Worm (Caenorhabditis elegans) whole organism, L4 larva: ENCODE measurements around the gene cest-13.
A peak's percentile ranks its signal among the peaks of the same experiment; 100 is the strongest.

Experiments
- F10B5.3 ChIP-seq: sonication (generic microtip); optimal IDR thresholded peaks from 2 replicates; lab custom pipeline; 2016; ENCODE audit warnings: mild to moderate bottlenecking, missing genetic modification characterization, missing compliant biosample characterization
- F44E2.7 ChIP-seq: fragments of 200-800 bp; sonication (Bioruptor generic); IDR thresholded peaks from 2 replicates; pipeline ENCODE4 v2.1.2; 2022; ENCODE audit warnings: missing genetic modification characterization, missing compliant biosample characterization
- Y5F2A.4 ChIP-seq: fragments of 200-800 bp; sonication (Bioruptor generic); optimal IDR thresholded peaks from 2 replicates; lab custom pipeline; 2018; ENCODE audit warnings: mild to moderate bottlenecking, missing genetic modification characterization, missing compliant biosample characterization
- ZK337.2 ChIP-seq: fragments of 200-800 bp; sonication (Bioruptor generic); IDR thresholded peaks from 2 replicates; pipeline ENCODE4 v1.3.6; 2022; ENCODE audit warnings: missing genetic modification reagents, missing genetic modification characterization, missing compliant biosample characterization
- aha-1 ChIP-seq: fragments of 150-350 bp; peaks from one replicate; lab custom pipeline; 2014; ENCODE audit warnings: missing biosample characterization, missing genetic modification characterization
- aly-2 ChIP-seq: sonication (generic microtip); optimal IDR thresholded peaks from 2 replicates; lab custom pipeline; 2018; ENCODE audit warnings: missing biosample characterization, missing genetic modification characterization
- ama-1 ChIP-seq: fragments of 150-350 bp; optimal IDR thresholded peaks from 2 replicates; lab custom pipeline; 2014; ENCODE audit warnings: inconsistent platforms, mixed read lengths
- attf-4 ChIP-seq: sonication (generic microtip); optimal IDR thresholded peaks from 3 replicates; lab custom pipeline; 2017; ENCODE audit warnings: missing biosample characterization, missing genetic modification characterization
- ceh-62 ChIP-seq: sonication (generic microtip); optimal IDR thresholded peaks from 2 replicates; lab custom pipeline; 2017; ENCODE audit warnings: missing biosample characterization, missing genetic modification characterization
- ceh-82 ChIP-seq: sonication (generic microtip); optimal IDR thresholded peaks from 2 replicates; lab custom pipeline; 2017; ENCODE audit warnings: missing biosample characterization, missing genetic modification characterization
- cey-2 ChIP-seq: sonication (generic microtip); optimal IDR thresholded peaks from 3 replicates; lab custom pipeline; 2017; ENCODE audit warnings: missing genetic modification characterization, mild to moderate bottlenecking, missing compliant biosample characterization, antibody characterized with exemption, borderline replicate concordance; ENCODE audit not compliant: insufficient read depth
- daf-16 ChIP-seq, 3 experiments: sonication (generic microtip); optimal IDR thresholded peaks; 2 replicates each; lab custom pipeline; 2016 to 2017; ENCODE audit warnings: missing genetic modification characterization in 3 of 3, missing genetic modification reagents in 3 of 3, mild to moderate bottlenecking in 2 of 3, missing compliant biosample characterization in 2 of 3, missing biosample characterization in 1 of 3, moderate library complexity in 1 of 3
- daf-19 ChIP-seq: fragments of 200-800 bp; sonication (Bioruptor generic); conservative IDR thresholded peaks from 2 replicates; pipeline ENCODE4 v1.3.6; 2022; ENCODE audit warnings: missing genetic modification characterization, missing compliant biosample characterization
- dve-1 ChIP-seq: sonication (generic microtip); optimal IDR thresholded peaks from 2 replicates; lab custom pipeline; 2017; ENCODE audit warnings: antibody characterized with exemption, mild to moderate bottlenecking, missing genetic modification characterization, missing compliant biosample characterization; ENCODE audit not compliant: insufficient read depth
- gei-8 ChIP-seq: fragments of 200-800 bp; sonication (Bioruptor generic); optimal IDR thresholded peaks from 2 replicates; lab custom pipeline; 2018; ENCODE audit warnings: mild to moderate bottlenecking, missing genetic modification characterization, missing compliant biosample characterization
- hif-1 ChIP-seq, 2 experiments: sonication (generic microtip); optimal IDR thresholded peaks; 2 replicates each; lab custom pipeline; 2016 to 2017; ENCODE audit warnings: missing compliant biosample characterization in 2 of 2, missing genetic modification characterization in 2 of 2, missing genetic modification reagents in 2 of 2, missing genotype in 2 of 2, mild to moderate bottlenecking in 1 of 2
- hlh-11 ChIP-seq: fragments of 200-800 bp; sonication (Bioruptor generic); optimal IDR thresholded peaks from 2 replicates; lab custom pipeline; 2018; ENCODE audit warnings: mild to moderate bottlenecking, missing genetic modification characterization, missing compliant biosample characterization
- hlh-30 ChIP-seq: sonication (generic microtip); optimal IDR thresholded peaks from 2 replicates; lab custom pipeline; 2017; ENCODE audit warnings: antibody characterized with exemption, mild to moderate bottlenecking, missing genetic modification characterization, missing compliant biosample characterization; ENCODE audit not compliant: insufficient read depth
- hmg-1.1 ChIP-seq: fragments of 200-800 bp; sonication (Bioruptor generic); IDR thresholded peaks from 2 replicates; pipeline ENCODE4 v1.3.6; 2022; ENCODE audit warnings: missing genetic modification reagents, missing genetic modification characterization, missing compliant biosample characterization
- lim-7 ChIP-seq: fragments of 200-800 bp; sonication (Bioruptor generic); IDR thresholded peaks from 2 replicates; pipeline ENCODE4 v1.3.6; 2022; ENCODE audit warnings: missing genetic modification characterization, missing compliant biosample characterization
- lin-1 ChIP-seq: fragments of 200-800 bp; sonication (Bioruptor generic); IDR thresholded peaks from 2 replicates; pipeline ENCODE4 v1.3.6; 2022; ENCODE audit warnings: missing genetic modification reagents, missing genetic modification characterization, missing compliant biosample characterization
- lin-13 ChIP-seq: fragments of 150-350 bp; optimal IDR thresholded peaks from 2 replicates; lab custom pipeline; 2014; ENCODE audit warnings: missing biosample characterization, missing genetic modification reagents, missing genetic modification characterization
- lin-15B ChIP-seq: fragments of 150-350 bp; sonication (generic microtip); optimal IDR thresholded peaks from 3 replicates; lab custom pipeline; 2014; ENCODE audit warnings: missing biosample characterization, missing genetic modification characterization
- lin-29 ChIP-seq: fragments of 200-800 bp; sonication (Bioruptor generic); IDR thresholded peaks from 2 replicates; pipeline ENCODE4 v1.3.6; 2022; ENCODE audit warnings: missing genetic modification reagents, missing genetic modification characterization, missing compliant biosample characterization
- madf-5 ChIP-seq, 2 experiments: fragments of 200-800 bp; sonication (Bioruptor generic); IDR thresholded peaks; 2 replicates each; pipeline ENCODE4 v1.3.6; 2022; ENCODE audit warnings: missing compliant biosample characterization in 2 of 2, missing genetic modification characterization in 2 of 2
- mdl-1 ChIP-seq, 2 experiments: fragments of 150-350 bp in 1 of 2; sonication (generic microtip) in 1 of 2; optimal IDR thresholded peaks; 2 replicates each; lab custom pipeline; 2014 to 2017; ENCODE audit warnings: missing biosample characterization in 2 of 2, missing genetic modification characterization in 2 of 2
- mdt-29 ChIP-seq: fragments of 200-800 bp; sonication (Bioruptor generic); IDR thresholded peaks from 2 replicates; pipeline ENCODE4 v1.3.6; 2022; ENCODE audit warnings: missing genetic modification reagents, missing genetic modification characterization, missing compliant biosample characterization
- mep-1 ChIP-seq: fragments of 150-350 bp; sonication (generic microtip); optimal IDR thresholded peaks from 3 replicates; lab custom pipeline; 2014; ENCODE audit warnings: missing biosample characterization, missing genetic modification characterization
- mxl-2 ChIP-seq: fragments of 200-800 bp; sonication (Bioruptor generic); conservative IDR thresholded peaks from 2 replicates; pipeline ENCODE4 v1.3.6; 2022; ENCODE audit warnings: missing genetic modification reagents, missing genetic modification characterization, missing compliant biosample characterization
- mxl-3 ChIP-seq: fragments of 200-800 bp; sonication (Bioruptor generic); optimal IDR thresholded peaks from 2 replicates; lab custom pipeline; 2018; ENCODE audit warnings: mild to moderate bottlenecking, missing genetic modification characterization, missing compliant biosample characterization
- nhr-102 ChIP-seq: sonication (generic microtip); optimal IDR thresholded peaks from 2 replicates; lab custom pipeline; 2016; ENCODE audit warnings: mild to moderate bottlenecking, missing genetic modification characterization, moderate library complexity, missing compliant biosample characterization
- nhr-237 ChIP-seq: sonication (generic microtip); optimal IDR thresholded peaks from 2 replicates; lab custom pipeline; 2017; ENCODE audit warnings: missing biosample characterization, missing genetic modification characterization
- nhr-25 ChIP-seq: sonication (generic microtip); optimal IDR thresholded peaks from 2 replicates; lab custom pipeline; 2017; ENCODE audit warnings: missing genetic modification characterization, mild to moderate bottlenecking, missing compliant biosample characterization, antibody characterized with exemption, moderate library complexity, borderline replicate concordance; ENCODE audit not compliant: insufficient read depth
- nhr-41 ChIP-seq: fragments of 200-800 bp; sonication (Bioruptor generic); IDR thresholded peaks from 2 replicates; pipeline ENCODE4 v1.3.6; 2022; ENCODE audit warnings: missing genetic modification reagents, missing genetic modification characterization, missing compliant biosample characterization
- nhr-48 ChIP-seq: sonication (generic microtip); optimal IDR thresholded peaks from 2 replicates; lab custom pipeline; 2016; ENCODE audit warnings: mild to moderate bottlenecking, missing genetic modification characterization, missing compliant biosample characterization
- nhr-6 ChIP-seq: fragments of 150-350 bp; optimal IDR thresholded peaks from 2 replicates; lab custom pipeline; 2014; ENCODE audit warnings: missing biosample characterization, missing genetic modification characterization
- php-3 ChIP-seq: fragments of 200-800 bp; sonication (Bioruptor generic); IDR thresholded peaks from 2 replicates; pipeline ENCODE4 v1.3.6; 2022; ENCODE audit warnings: missing genetic modification reagents, missing genetic modification characterization, missing compliant biosample characterization
- pqm-1 ChIP-seq: sonication (generic microtip); optimal IDR thresholded peaks from 2 replicates; lab custom pipeline; 2017; ENCODE audit warnings: missing biosample characterization, missing genetic modification characterization
- skn-1 ChIP-seq: fragments of 150-350 bp; optimal IDR thresholded peaks from 2 replicates; lab custom pipeline; 2014; ENCODE audit warnings: missing biosample characterization, missing genetic modification characterization
- snpc-1.2 ChIP-seq: fragments of 200-800 bp; sonication (Bioruptor generic); IDR thresholded peaks from 2 replicates; pipeline ENCODE4 v1.3.6; 2022; ENCODE audit warnings: missing genetic modification reagents, missing genetic modification characterization, missing compliant biosample characterization
- snpc-4 ChIP-seq: fragments of 150-350 bp; optimal IDR thresholded peaks from 2 replicates; lab custom pipeline; 2014; ENCODE audit warnings: missing biosample characterization, missing genetic modification characterization
- spr-1 ChIP-seq: sonication (generic microtip); optimal IDR thresholded peaks from 2 replicates; lab custom pipeline; 2016; ENCODE audit warnings: mild to moderate bottlenecking, missing genetic modification characterization, missing compliant biosample characterization
- spr-3 ChIP-seq: fragments of 200-800 bp; sonication (Bioruptor generic); optimal IDR thresholded peaks from 2 replicates; lab custom pipeline; 2018; ENCODE audit warnings: mild to moderate bottlenecking, missing genetic modification characterization, missing compliant biosample characterization
- tag-97 ChIP-seq: fragments of 200-800 bp; sonication (Bioruptor generic); IDR thresholded peaks from 2 replicates; pipeline ENCODE4 v1.3.6; 2022; ENCODE audit warnings: missing genetic modification characterization, missing compliant biosample characterization
- tra-1 ChIP-seq: fragments of 200-800 bp; sonication (Bioruptor generic); IDR thresholded peaks from 2 replicates; pipeline ENCODE4 v1.3.6; 2022; ENCODE audit warnings: missing genetic modification reagents, missing genetic modification characterization, missing compliant biosample characterization
- unc-62 ChIP-seq, 3 experiments: fragments of 150-350 bp in 1 of 3; sonication (generic microtip); optimal IDR thresholded peaks in 2 of 3; peaks in 1 of 3; 1 replicate in 1 of 3; 2 replicates in 2 of 3; lab custom pipeline; 2014 to 2017; ENCODE audit warnings: missing biosample characterization in 3 of 3, missing genetic modification characterization in 3 of 3, missing genetic modification reagents in 3 of 3, missing genotype in 1 of 3
- zfp-2 ChIP-seq: sonication (generic microtip); optimal IDR thresholded peaks from 2 replicates; lab custom pipeline; 2016; ENCODE audit warnings: mild to moderate bottlenecking, missing genetic modification characterization, missing compliant biosample characterization
- zfp-3 ChIP-seq: fragments of 200-800 bp; sonication (Bioruptor generic); conservative IDR thresholded peaks from 2 replicates; pipeline ENCODE4 v1.3.6; 2022; ENCODE audit warnings: missing genetic modification reagents, missing genetic modification characterization, missing compliant biosample characterization
- zip-11 ChIP-seq: fragments of 200-800 bp; sonication (Bioruptor generic); IDR thresholded peaks from 2 replicates; pipeline ENCODE4 v1.3.6; 2022; ENCODE audit warnings: missing genetic modification characterization, missing compliant biosample characterization
- zip-2 ChIP-seq: fragments of 150-350 bp; optimal IDR thresholded peaks from 2 replicates; lab custom pipeline; 2014; ENCODE audit warnings: missing biosample characterization, missing genetic modification characterization
- ztf-11 ChIP-seq: fragments of 150-350 bp; optimal IDR thresholded peaks from 2 replicates; lab custom pipeline; 2014; ENCODE audit warnings: missing biosample characterization, missing genetic modification characterization

The cest-13 gene

ce11 chrX:13768562-13768961, 8.5 kb downstream of the cest-13 start (continued):
- no peak for TF ChIP-seq nhr-48 (tag; lab: Kevin White, UChicago)
- no peak for TF ChIP-seq cey-2 (tag; lab: Kevin White, UChicago)
- no peak for TF ChIP-seq ZK337.2 (GFP tag; lab: Robert Waterston, UW)
- peak in 1 of 2 experiments; percentile 50 for TF ChIP-seq unc-62 (GFP tag; optimal IDR thresholded peaks at IDR 0.05 in 1 of 2; lab: Kevin White, UChicago)
- no peak for TF ChIP-seq unc-62 (tag; optimal IDR thresholded peaks at IDR 0.05; lab: Kevin White, UChicago)
- no peak for TF ChIP-seq nhr-102
- no peak for TF ChIP-seq tag-97 (GFP tag; lab: Robert Waterston, UW)
- TF ChIP-seq hlh-11: peak; percentile 22
- TF ChIP-seq ceh-82: no peak
- TF ChIP-seq daf-19 (GFP tag; lab: Robert Waterston, UW): no peak
- no peak for TF ChIP-seq dve-1
- peak; percentile 7 for TF ChIP-seq mxl-3 (GFP tag; lab: Kevin White, UChicago)
- no peak for TF ChIP-seq zip-11 (GFP tag; lab: Robert Waterston, UW)
- 0 out of 2 replicates have a peak, but pooled peaks have one; percentile 34 for TF ChIP-seq hmg-1.1 (GFP tag; lab: Robert Waterston, UW)
- TF ChIP-seq lin-29 (GFP tag; lab: Robert Waterston, UW): no peak
- no peak for TF ChIP-seq pqm-1 (tag; lab: Kevin White, UChicago)
- TF ChIP-seq lin-1 (GFP tag; lab: Robert Waterston, UW): no peak
- 0 out of 2 replicates have a peak, but pooled peaks have one; percentile 37 for TF ChIP-seq tra-1
- TF ChIP-seq snpc-1.2: no peak
- TF ChIP-seq mdl-1 (tag; optimal IDR thresholded peaks at IDR 0.05; lab: Kevin White, UChicago): peak in 1 of 2 experiments; percentile 45
- TF ChIP-seq spr-1 (tag; lab: Kevin White, UChicago): no peak
- no peak for TF ChIP-seq F44E2.7 (GFP tag; lab: Robert Waterston, UW)
- TF ChIP-seq lin-13 (GFP tag; lab: Kevin White, UChicago): no peak
- TF ChIP-seq zip-2 (tag; lab: Kevin White, UChicago): no peak
- TF ChIP-seq skn-1 (tag; lab: Kevin White, UChicago): no peak
- no peak for TF ChIP-seq zfp-2
- TF ChIP-seq F10B5.3: no peak
- TF ChIP-seq ama-1: peak; percentile 16
- TF ChIP-seq zfp-3: no peak
- no peak for TF ChIP-seq aha-1 (tag; lab: Kevin White, UChicago)
- TF ChIP-seq mdt-29 (GFP tag; lab: Robert Waterston, UW): no peak
- no peak for TF ChIP-seq mxl-2 (GFP tag; lab: Robert Waterston, UW)
- no peak for TF ChIP-seq nhr-6
- no peak for TF ChIP-seq spr-3 (GFP tag; lab: Kevin White, UChicago)
- TF ChIP-seq lin-15B: no peak
- TF ChIP-seq madf-5 (GFP tag; IDR thresholded peaks at IDR 0.05; lab: Robert Waterston, UW): no peak
- TF ChIP-seq Y5F2A.4 (GFP tag; lab: Kevin White, UChicago): no peak
- TF ChIP-seq nhr-41: no peak
- no peak for TF ChIP-seq attf-4 (tag; lab: Kevin White, UChicago)
- TF ChIP-seq hif-1 (tag; optimal IDR thresholded peaks at IDR 0.05; lab: Kevin White, UChicago): no peak
- TF ChIP-seq snpc-4 (tag; lab: Kevin White, UChicago): no peak
- no peak for TF ChIP-seq nhr-25 (tag; lab: Kevin White, UChicago)
- TF ChIP-seq daf-16 (GFP tag; optimal IDR thresholded peaks at IDR 0.05; lab: Kevin White, UChicago): no peak
- peak; percentile 6 for TF ChIP-seq daf-16 (tag; optimal IDR thresholded peaks at IDR 0.05; lab: Kevin White, UChicago)
- TF ChIP-seq lim-7 (GFP tag; lab: Robert Waterston, UW): no peak
- TF ChIP-seq php-3 (GFP tag; lab: Robert Waterston, UW): no peak
- TF ChIP-seq hlh-30 (tag; lab: Kevin White, UChicago): peak; percentile 36
- no peak for TF ChIP-seq gei-8
- TF ChIP-seq ceh-62 (tag; lab: Kevin White, UChicago): no peak
- TF ChIP-seq aly-2 (tag; lab: Kevin White, UChicago): no peak
- TF ChIP-seq nhr-237 (tag; lab: Kevin White, UChicago): no peak
- peak; percentile 47 for TF ChIP-seq mep-1 (tag; lab: Kevin White, UChicago)
- no peak for TF ChIP-seq ztf-11 (tag; lab: Kevin White, UChicago)
